Fruit fly (Drosophila melanogaster) whole organism, embryonic: ENCODE measurements around the gene gammaCOP.

Experiments
- ATbp ChIP-seq: fragments of 200-800 bp; sonication (Bioruptor generic); optimal IDR thresholded peaks from 2 replicates; lab custom pipeline; 2017; ENCODE audit warnings: missing biosample characterization, mild to moderate bottlenecking, missing genetic modification characterization, missing genetic modification reagents
- Asciz ChIP-seq: fragments of 200-800 bp; sonication (Bioruptor generic); optimal IDR thresholded peaks from 2 replicates; lab custom pipeline; 2017; ENCODE audit warnings: missing biosample characterization, mild to moderate bottlenecking, missing genetic modification characterization, missing genetic modification reagents
- Atf-2 ChIP-seq: fragments of 200-800 bp; sonication (Bioruptor generic); optimal IDR thresholded peaks from 2 replicates; lab custom pipeline; 2016; ENCODE audit warnings: missing biosample characterization, missing genetic modification characterization
- BEAF-32 ChIP-seq: fragments of 200-800 bp; sonication (Bioruptor generic); optimal IDR thresholded peaks from 3 replicates; lab custom pipeline; 2017; ENCODE audit warnings: missing biosample characterization, missing genetic modification characterization, mild to moderate bottlenecking, moderate library complexity, missing genetic modification reagents
- CG10147 ChIP-seq: fragments of 200-800 bp; sonication (Bioruptor generic); optimal IDR thresholded peaks from 2 replicates; lab custom pipeline; 2019; ENCODE audit warnings: missing biosample characterization, mild to moderate bottlenecking, missing genetic modification characterization, moderate library complexity
- CG10267 ChIP-seq: fragments of 200-800 bp; sonication (Bioruptor generic); optimal IDR thresholded peaks from 2 replicates; lab custom pipeline; 2018; ENCODE audit warnings: missing biosample characterization, mild to moderate bottlenecking, missing genetic modification characterization, moderate library complexity
- CG10543 ChIP-seq: fragments of 200-800 bp; sonication (Bioruptor generic); optimal IDR thresholded peaks from 3 replicates; lab custom pipeline; 2017; ENCODE audit warnings: missing biosample characterization, mild to moderate bottlenecking, missing genetic modification characterization, moderate library complexity
- CG12236 ChIP-seq: fragments of 200-800 bp; sonication (Bioruptor generic); optimal IDR thresholded peaks from 2 replicates; lab custom pipeline; 2016; ENCODE audit warnings: missing biosample characterization, missing genetic modification characterization
- CG12391 ChIP-seq: fragments of 200-800 bp; sonication (Bioruptor generic); optimal IDR thresholded peaks from 3 replicates; lab custom pipeline; 2018; ENCODE audit warnings: missing biosample characterization, mild to moderate bottlenecking, missing genetic modification characterization, moderate library complexity
- CG18011 ChIP-seq: fragments of 200-800 bp; sonication (Bioruptor generic); optimal IDR thresholded peaks from 2 replicates; lab custom pipeline; 2017; ENCODE audit warnings: missing biosample characterization, missing genetic modification characterization, mild to moderate bottlenecking, moderate library complexity, missing genotype
- CG18619 ChIP-seq: fragments of 200-800 bp; sonication (Bioruptor generic); optimal IDR thresholded peaks from 3 replicates; lab custom pipeline; 2017; ENCODE audit warnings: missing biosample characterization, mild to moderate bottlenecking, missing genetic modification characterization
- CG18764 ChIP-seq: fragments of 200-800 bp; sonication (Bioruptor generic); optimal IDR thresholded peaks from 3 replicates; lab custom pipeline; 2016; ENCODE audit warnings: missing biosample characterization, missing genetic modification characterization
- CG32772 ChIP-seq: fragments of 200-800 bp; sonication (Bioruptor generic); IDR thresholded peaks from 2 replicates; pipeline ENCODE4 v1.3.6; 2022; ENCODE audit warnings: missing biosample characterization, missing genetic modification characterization
- CG3281 ChIP-seq: fragments of 200-800 bp; sonication (Bioruptor generic); optimal IDR thresholded peaks from 3 replicates; lab custom pipeline; 2017; ENCODE audit warnings: missing biosample characterization, mild to moderate bottlenecking, missing genetic modification characterization
- CG34224 ChIP-seq: fragments of 200-800 bp; sonication (Bioruptor generic); IDR thresholded peaks from 3 replicates; pipeline ENCODE4 v1.3.6; 2022; ENCODE audit warnings: missing biosample characterization, missing genetic modification characterization; ENCODE audit not compliant: partially characterized antibody
- CG34376 ChIP-seq: fragments of 200-800 bp; sonication (Bioruptor generic); optimal IDR thresholded peaks from 2 replicates; lab custom pipeline; 2018; ENCODE audit warnings: missing biosample characterization, mild to moderate bottlenecking, missing genetic modification characterization
- CG4328 ChIP-seq: fragments of 200-800 bp; sonication (Bioruptor generic); optimal IDR thresholded peaks from 3 replicates; lab custom pipeline; 2017; ENCODE audit warnings: missing biosample characterization, missing genetic modification reagents, missing genetic modification characterization
- CG4424 ChIP-seq: fragments of 200-800 bp; sonication (Bioruptor generic); optimal IDR thresholded peaks from 3 replicates; lab custom pipeline; 2016; ENCODE audit warnings: missing biosample characterization, missing genetic modification characterization
- CG8089 ChIP-seq: fragments of 200-800 bp; sonication (Bioruptor generic); optimal IDR thresholded peaks from 3 replicates; lab custom pipeline; 2016; ENCODE audit warnings: missing biosample characterization, missing genetic modification characterization
- CG8765 ChIP-seq: fragments of 200-800 bp; sonication (Bioruptor generic); IDR thresholded peaks from 2 replicates; pipeline ENCODE4 v1.3.6; 2022; ENCODE audit warnings: missing biosample characterization, missing genetic modification characterization
- CG8924 ChIP-seq: fragments of 200-800 bp; optimal IDR thresholded peaks from 3 replicates; lab custom pipeline; 2019; ENCODE audit warnings: missing biosample characterization, mild to moderate bottlenecking, missing genetic modification characterization, moderate library complexity
- D19A ChIP-seq: fragments of 200-800 bp; optimal IDR thresholded peaks from 3 replicates; lab custom pipeline; 2019; ENCODE audit warnings: missing biosample characterization, mild to moderate bottlenecking, missing genetic modification characterization, moderate library complexity
- Dip3 ChIP-seq: fragments of 200-800 bp; sonication (Bioruptor generic); optimal IDR thresholded peaks from 3 replicates; lab custom pipeline; 2016; ENCODE audit warnings: missing biosample characterization, missing genetic modification characterization
- Fer3 ChIP-seq: fragments of 200-800 bp; sonication (Bioruptor generic); optimal IDR thresholded peaks from 2 replicates; lab custom pipeline; 2018; ENCODE audit warnings: missing biosample characterization, mild to moderate bottlenecking, missing genetic modification characterization, moderate library complexity
- Gug ChIP-seq: fragments of 200-800 bp; sonication (Bioruptor generic); IDR thresholded peaks from 4 replicates; pipeline ENCODE4 v1.3.6; 2022; ENCODE audit warnings: missing biosample characterization, missing genetic modification characterization
- HLH4C ChIP-seq: fragments of 200-800 bp; sonication (Bioruptor generic); IDR thresholded peaks from 3 replicates; pipeline ENCODE4 v1.3.6; 2022; ENCODE audit warnings: missing biosample characterization, missing genetic modification characterization; ENCODE audit not compliant: partially characterized antibody
- Hand ChIP-seq: fragments of 200-800 bp; sonication (Bioruptor generic); optimal IDR thresholded peaks from 2 replicates; lab custom pipeline; 2017; ENCODE audit warnings: mild to moderate bottlenecking, missing biosample characterization, missing genetic modification reagents, missing genetic modification characterization
- HmgD ChIP-seq: fragments of 200-800 bp; sonication (Bioruptor generic); optimal IDR thresholded peaks from 3 replicates; lab custom pipeline; 2016; ENCODE audit warnings: missing biosample characterization, missing genetic modification characterization
- Mad ChIP-seq: fragments of 200-800 bp; sonication (Bioruptor generic); optimal IDR thresholded peaks from 2 replicates; lab custom pipeline; 2016; ENCODE audit warnings: missing biosample characterization, missing genetic modification characterization
- NC2α ChIP-seq: fragments of 200-800 bp; sonication (Bioruptor generic); optimal IDR thresholded peaks from 2 replicates; lab custom pipeline; 2016; ENCODE audit warnings: missing biosample characterization, missing genetic modification characterization
- NfI ChIP-seq: fragments of 200-800 bp; sonication (Bioruptor generic); optimal IDR thresholded peaks from 3 replicates; lab custom pipeline; 2018; ENCODE audit warnings: missing biosample characterization, mild to moderate bottlenecking, missing genetic modification characterization, moderate library complexity
- Pdp1 ChIP-seq, 2 experiments: fragments of 200-800 bp; sonication (Bioruptor generic); optimal IDR thresholded peaks; 3 replicates each; lab custom pipeline; 2016; ENCODE audit warnings: missing biosample characterization in 2 of 2, missing genetic modification characterization in 2 of 2, mild to moderate bottlenecking in 1 of 2, moderate library complexity in 1 of 2
- Ptx1 ChIP-seq: fragments of 200-800 bp; sonication (Bioruptor generic); IDR thresholded peaks from 2 replicates; pipeline ENCODE4 v1.3.6; 2022; ENCODE audit warnings: missing biosample characterization, missing genetic modification characterization
- Tbp ChIP-seq: fragments of >200 bp; optimal IDR thresholded peaks from 2 replicates; lab custom pipeline; 2018; ENCODE audit warnings: missing biosample characterization, missing genetic modification characterization
- Trl ChIP-seq, 3 experiments: fragments of >200 bp in 2 of 3; fragments of 200-800 bp in 1 of 3; sonication (Bioruptor generic) in 1 of 3; optimal IDR thresholded peaks; 2 replicates in 1 of 3; 3 replicates in 2 of 3; lab custom pipeline; 2016 to 2017; ENCODE audit warnings: missing biosample characterization in 1 of 3, missing genetic modification characterization in 1 of 3
- Xrp1 ChIP-seq: fragments of 200-800 bp; sonication (Bioruptor generic); IDR thresholded peaks from 2 replicates; pipeline ENCODE4 v1.3.6; 2022; ENCODE audit warnings: missing biosample characterization, missing genetic modification characterization
- abd-A ChIP-seq: fragments of 200-800 bp; sonication (Bioruptor generic); optimal IDR thresholded peaks from 3 replicates; lab custom pipeline; 2019; ENCODE audit warnings: missing biosample characterization, mild to moderate bottlenecking, missing genetic modification characterization, moderate library complexity
- amos ChIP-seq: fragments of 200-800 bp; sonication (Bioruptor generic); IDR thresholded peaks from 2 replicates; pipeline ENCODE4 v1.3.6; 2022; ENCODE audit warnings: missing biosample characterization, missing genetic modification characterization; ENCODE audit not compliant: partially characterized antibody
- ash1 ChIP-seq: fragments of 200-800 bp; sonication (Bioruptor generic); optimal IDR thresholded peaks from 2 replicates; lab custom pipeline; 2018; ENCODE audit warnings: missing biosample characterization, mild to moderate bottlenecking, missing genetic modification characterization
- cg ChIP-seq: fragments of 200-800 bp; sonication (Bioruptor generic); optimal IDR thresholded peaks from 3 replicates; lab custom pipeline; 2019; ENCODE audit warnings: missing biosample characterization, mild to moderate bottlenecking, missing genetic modification characterization, moderate library complexity
- chm ChIP-seq: fragments of 200-800 bp; sonication (Bioruptor generic); IDR thresholded peaks from 2 replicates; pipeline ENCODE4 v1.3.6; 2022; ENCODE audit warnings: missing biosample characterization, missing genetic modification characterization
- h ChIP-seq: fragments of >200 bp; optimal IDR thresholded peaks from 2 replicates; lab custom pipeline; 2017
- maf-S ChIP-seq: fragments of 200-800 bp; sonication (Bioruptor generic); optimal IDR thresholded peaks from 2 replicates; lab custom pipeline; 2016; ENCODE audit warnings: missing biosample characterization, missing genetic modification characterization
- otp ChIP-seq: fragments of 200-800 bp; sonication (Bioruptor generic); IDR thresholded peaks from 3 replicates; pipeline ENCODE4, ENCODE4 v1.3.6; 2022; ENCODE audit warnings: missing biosample characterization, missing genetic modification characterization
- psq ChIP-seq: fragments of 200-800 bp; sonication (Bioruptor generic); optimal IDR thresholded peaks from 2 replicates; lab custom pipeline; 2017; ENCODE audit warnings: missing biosample characterization, missing genetic modification characterization
- sqz ChIP-seq: fragments of 200-800 bp; sonication (Bioruptor generic); optimal IDR thresholded peaks from 3 replicates; lab custom pipeline; 2018; ENCODE audit warnings: missing biosample characterization, mild to moderate bottlenecking, missing genetic modification characterization
- tap ChIP-seq: fragments of 200-800 bp; optimal IDR thresholded peaks from 3 replicates; lab custom pipeline; 2019; ENCODE audit warnings: missing biosample characterization, mild to moderate bottlenecking, missing genetic modification characterization, moderate library complexity
- tin ChIP-seq: fragments of 200-800 bp; sonication (Bioruptor generic); optimal IDR thresholded peaks from 3 replicates; lab custom pipeline; 2016; ENCODE audit warnings: missing biosample characterization, missing genetic modification characterization
- trem ChIP-seq: fragments of 200-800 bp; optimal IDR thresholded peaks from 3 replicates; lab custom pipeline; 2019; ENCODE audit warnings: missing biosample characterization, mild to moderate bottlenecking, missing genetic modification characterization, moderate library complexity

gammaCOP gene

dm6 chr3R:31609413-31610054 lies 37.6 kb downstream of the gammaCOP start (continued):
- TF ChIP-seq Tbp (GFP tag; lab: Kevin White, UChicago): peak; percentile 57
- peak; percentile 40 for TF ChIP-seq Asciz
- no peak for TF ChIP-seq Xrp1 (GFP tag; lab: Robert Waterston, UW)
- peak; percentile 13 for TF ChIP-seq maf-S (GFP tag; lab: Kevin White, UChicago)
- no peak for TF ChIP-seq amos (GFP tag; lab: Robert Waterston, UW)
- TF ChIP-seq Gug (GFP tag; lab: Robert Waterston, UW): 0 out of 4 replicates have a peak, but pooled peaks have one; percentile 6
- TF ChIP-seq CG10543 (GFP tag; lab: Kevin White, UChicago): peak; percentile 33
- TF ChIP-seq abd-A (tag; lab: Kevin White, UChicago): peak; percentile 45
- TF ChIP-seq HLH4C (GFP tag; lab: Robert Waterston, UW): no peak
- no peak for TF ChIP-seq psq (GFP tag; lab: Kevin White, UChicago)
- TF ChIP-seq CG34376 (GFP tag; lab: Kevin White, UChicago): peak; percentile 70
- no peak for TF ChIP-seq cg (GFP tag; lab: Kevin White, UChicago)
- TF ChIP-seq CG12391 (tag; lab: Kevin White, UChicago): peak; percentile 49
- no peak for TF ChIP-seq Dip3 (GFP tag; lab: Kevin White, UChicago)
- peak; percentile 10 for TF ChIP-seq Atf-2 (GFP tag; lab: Kevin White, UChicago)
- TF ChIP-seq trem: peak; percentile 77
- TF ChIP-seq h: no peak
- no peak for TF ChIP-seq chm (GFP tag; lab: Robert Waterston, UW)
- TF ChIP-seq D19A: peak; percentile 38
- TF ChIP-seq Mad (GFP tag; lab: Kevin White, UChicago): peak; percentile 39
- TF ChIP-seq CG18764 (GFP tag; lab: Kevin White, UChicago): no peak
- TF ChIP-seq NC2α (GFP tag; lab: Kevin White, UChicago): no peak
- TF ChIP-seq CG10147: no peak
- no peak for TF ChIP-seq CG18619 (GFP tag; lab: Kevin White, UChicago)
- TF ChIP-seq CG3281 (GFP tag; lab: Kevin White, UChicago): peak; percentile 22
- TF ChIP-seq NfI (GFP tag; lab: Kevin White, UChicago): peak; percentile 43
- TF ChIP-seq CG4424 (GFP tag; lab: Kevin White, UChicago): peak; percentile 1
- TF ChIP-seq ash1 (GFP tag; lab: Kevin White, UChicago): peak; percentile 27
- TF ChIP-seq otp: no peak
- TF ChIP-seq Fer3 (tag; lab: Kevin White, UChicago): peak; percentile 55
- peak; percentile 22 for TF ChIP-seq tin (GFP tag; lab: Kevin White, UChicago)
- peak; percentile 43 for TF ChIP-seq CG8924 (tag; lab: Kevin White, UChicago)
- peak; percentile 91 for TF ChIP-seq BEAF-32 (GFP tag; lab: Kevin White, UChicago)
- TF ChIP-seq tap (tag; lab: Kevin White, UChicago): peak; percentile 53
- TF ChIP-seq CG12236 (GFP tag; lab: Kevin White, UChicago): peak; percentile 0
- TF ChIP-seq Ptx1 (GFP tag; lab: Robert Waterston, UW): no peak
- TF ChIP-seq Pdp1 (GFP tag; optimal IDR thresholded peaks at IDR 0.05; lab: Kevin White, UChicago): peak; percentile 15 to 25
- TF ChIP-seq CG4328 (GFP tag; lab: Kevin White, UChicago): peak; percentile 23
- TF ChIP-seq CG34224 (GFP tag; lab: Robert Waterston, UW): no peak
- TF ChIP-seq Trl (optimal IDR thresholded peaks at IDR 0.05; lab: Kevin White, UChicago): no peak
- TF ChIP-seq Trl (GFP tag; optimal IDR thresholded peaks at IDR 0.05; lab: Kevin White, UChicago): peak; percentile 18
- TF ChIP-seq CG8089: peak; percentile 12
- no peak for TF ChIP-seq CG18011 (GFP tag; lab: Kevin White, UChicago)
- TF ChIP-seq CG32772 (GFP tag; lab: Robert Waterston, UW): no peak
- TF ChIP-seq ATbp (GFP tag; lab: Kevin White, UChicago): peak; percentile 16
- TF ChIP-seq CG8765: no peak
- peak; percentile 52 for TF ChIP-seq sqz (GFP tag; lab: Kevin White, UChicago)
- peak; percentile 58 for TF ChIP-seq Hand (GFP tag; lab: Kevin White, UChicago)
- TF ChIP-seq CG10267 (tag; lab: Kevin White, UChicago): peak; percentile 70
- TF ChIP-seq HmgD (GFP tag; lab: Kevin White, UChicago): no peak
